Fruit fly (Drosophila melanogaster) whole organism, embryonic: ENCODE data around the gene yellow-f2.
A peak's percentile ranks its signal among the peaks of the same experiment; 100 is the strongest.

Experiments used
- Abd-B ChIP-seq: fragments of 200-800 bp; sonication (Bioruptor generic); optimal IDR thresholded peaks from 2 replicates; lab custom pipeline; 2018; ENCODE audit warnings: missing biosample characterization, mild to moderate bottlenecking, missing genetic modification characterization, moderate library complexity
- Ada2b ChIP-seq: fragments of 200-800 bp; sonication (Bioruptor generic); IDR thresholded peaks from 2 replicates; pipeline ENCODE4 v1.3.6; 2022; ENCODE audit warnings: missing biosample characterization, missing genetic modification characterization
- Asciz ChIP-seq: fragments of 200-800 bp; sonication (Bioruptor generic); optimal IDR thresholded peaks from 2 replicates; lab custom pipeline; 2017; ENCODE audit warnings: missing biosample characterization, mild to moderate bottlenecking, missing genetic modification characterization, missing genetic modification reagents
- Atf-2 ChIP-seq: fragments of 200-800 bp; sonication (Bioruptor generic); optimal IDR thresholded peaks from 2 replicates; lab custom pipeline; 2016; ENCODE audit warnings: missing biosample characterization, missing genetic modification characterization
- B-H2 ChIP-seq: fragments of 200-800 bp; sonication (Bioruptor generic); optimal IDR thresholded peaks from 2 replicates; lab custom pipeline; 2018; ENCODE audit warnings: missing biosample characterization, mild to moderate bottlenecking, missing genetic modification characterization
- CG10209 ChIP-seq: fragments of 200-800 bp; sonication (Bioruptor generic); optimal IDR thresholded peaks from 3 replicates; lab custom pipeline; 2017; ENCODE audit warnings: missing biosample characterization, mild to moderate bottlenecking, missing genetic modification characterization, missing genetic modification reagents
- CG12391 ChIP-seq: fragments of 200-800 bp; sonication (Bioruptor generic); optimal IDR thresholded peaks from 3 replicates; lab custom pipeline; 2018; ENCODE audit warnings: missing biosample characterization, mild to moderate bottlenecking, missing genetic modification characterization, moderate library complexity
- CG14014 ChIP-seq: fragments of 200-800 bp; sonication (Bioruptor generic); IDR thresholded peaks from 2 replicates; pipeline ENCODE4 v1.3.6; 2022; ENCODE audit warnings: missing biosample characterization, missing genetic modification characterization
- CG15514 ChIP-seq: fragments of 200-800 bp; sonication (Bioruptor generic); optimal IDR thresholded peaks from 3 replicates; lab custom pipeline; 2017; ENCODE audit warnings: missing biosample characterization, missing genetic modification characterization, mild to moderate bottlenecking, moderate library complexity, missing genetic modification reagents
- CG16813 ChIP-seq: fragments of 200-800 bp; sonication (Bioruptor generic); IDR thresholded peaks from 3 replicates; pipeline ENCODE4 v1.3.6; 2022; ENCODE audit warnings: missing biosample characterization, missing genetic modification characterization; ENCODE audit not compliant: partially characterized antibody
- CG16863 ChIP-seq: fragments of 200-800 bp; sonication (Bioruptor generic); optimal IDR thresholded peaks from 3 replicates; lab custom pipeline; 2016; ENCODE audit warnings: missing biosample characterization, missing genetic modification characterization
- CG17802 ChIP-seq: fragments of 200-800 bp; sonication (Bioruptor generic); optimal IDR thresholded peaks from 2 replicates; lab custom pipeline; 2018; ENCODE audit warnings: missing biosample characterization, mild to moderate bottlenecking, missing genetic modification characterization, moderate library complexity
- CG18011 ChIP-seq: fragments of 200-800 bp; sonication (Bioruptor generic); optimal IDR thresholded peaks from 2 replicates; lab custom pipeline; 2017; ENCODE audit warnings: missing biosample characterization, missing genetic modification characterization, mild to moderate bottlenecking, moderate library complexity, missing genotype
- CG18262 ChIP-seq: fragments of 200-800 bp; optimal IDR thresholded peaks from 3 replicates; lab custom pipeline; 2019; ENCODE audit warnings: missing biosample characterization, mild to moderate bottlenecking, missing genetic modification characterization, moderate library complexity
- CG18476 ChIP-seq: fragments of 200-800 bp; sonication (Bioruptor generic); optimal IDR thresholded peaks from 2 replicates; lab custom pipeline; 2016; ENCODE audit warnings: missing biosample characterization, mild to moderate bottlenecking, missing genetic modification characterization
- CG2889 ChIP-seq: fragments of 200-800 bp; sonication (Bioruptor generic); IDR thresholded peaks from 3 replicates; pipeline ENCODE4 v1.3.6; 2022; ENCODE audit warnings: missing biosample characterization, missing genetic modification characterization
- CG3065 ChIP-seq: fragments of 200-800 bp; sonication (Bioruptor generic); optimal IDR thresholded peaks from 2 replicates; lab custom pipeline; 2016; ENCODE audit warnings: missing biosample characterization, missing genetic modification characterization
- CG31224 ChIP-seq: fragments of 200-800 bp; sonication (Bioruptor generic); IDR thresholded peaks from 2 replicates; pipeline ENCODE4 v1.3.6; 2022; ENCODE audit warnings: missing biosample characterization, missing genetic modification characterization
- CG3838 ChIP-seq: fragments of 200-800 bp; sonication (Bioruptor generic); optimal IDR thresholded peaks from 3 replicates; lab custom pipeline; 2016; ENCODE audit warnings: missing biosample characterization, missing genetic modification characterization
- CG6272 ChIP-seq: fragments of 200-800 bp; sonication (Bioruptor generic); IDR thresholded peaks from 2 replicates; pipeline ENCODE4 v1.3.6; 2022; ENCODE audit warnings: missing biosample characterization, missing genetic modification characterization
- CG6813 ChIP-seq: fragments of 200-800 bp; sonication (Bioruptor generic); optimal IDR thresholded peaks from 2 replicates; lab custom pipeline; 2017; ENCODE audit warnings: missing biosample characterization, missing genetic modification characterization, mild to moderate bottlenecking, moderate library complexity, missing genetic modification reagents
- CG9797 ChIP-seq: fragments of 200-800 bp; sonication (Bioruptor generic); optimal IDR thresholded peaks from 3 replicates; lab custom pipeline; 2018; ENCODE audit warnings: missing biosample characterization, mild to moderate bottlenecking, missing genetic modification characterization
- CG9932 ChIP-seq: fragments of 200-800 bp; sonication (Bioruptor generic); IDR thresholded peaks from 2 replicates; pipeline ENCODE4 v1.3.6; 2022; ENCODE audit warnings: missing biosample characterization, missing genetic modification characterization
- Dek ChIP-seq: fragments of 200-800 bp; sonication (Bioruptor generic); optimal IDR thresholded peaks from 3 replicates; lab custom pipeline; 2019; ENCODE audit warnings: missing biosample characterization, mild to moderate bottlenecking, missing genetic modification characterization, moderate library complexity
- Eip74EF ChIP-seq, 2 experiments: fragments of 200-800 bp in 1 of 2; fragments of >200 bp in 1 of 2; sonication (Bioruptor generic) in 1 of 2; optimal IDR thresholded peaks; 2 replicates each; lab custom pipeline; 2017 to 2019; ENCODE audit warnings: missing biosample characterization in 2 of 2, missing genetic modification characterization in 2 of 2, mild to moderate bottlenecking in 1 of 2, moderate library complexity in 1 of 2
- Ets65A ChIP-seq: fragments of 200-800 bp; sonication (Bioruptor generic); peaks from one replicate; lab custom pipeline; 2016; ENCODE audit warnings: missing biosample characterization, missing genetic modification characterization
- Ets97D ChIP-seq: fragments of 200-800 bp; sonication (Bioruptor generic); optimal IDR thresholded peaks from 3 replicates; lab custom pipeline; 2016; ENCODE audit warnings: missing biosample characterization, missing genetic modification characterization
- Gug ChIP-seq: fragments of 200-800 bp; sonication (Bioruptor generic); IDR thresholded peaks from 4 replicates; pipeline ENCODE4 v1.3.6; 2022; ENCODE audit warnings: missing biosample characterization, missing genetic modification characterization
- HLHmδ ChIP-seq: fragments of 200-800 bp; sonication (Bioruptor generic); optimal IDR thresholded peaks from 2 replicates; lab custom pipeline; 2018; ENCODE audit warnings: missing biosample characterization, mild to moderate bottlenecking, missing genetic modification characterization, moderate library complexity
- Hand ChIP-seq: fragments of 200-800 bp; sonication (Bioruptor generic); optimal IDR thresholded peaks from 2 replicates; lab custom pipeline; 2017; ENCODE audit warnings: mild to moderate bottlenecking, missing biosample characterization, missing genetic modification reagents, missing genetic modification characterization
- Hr3 ChIP-seq: fragments of 200-800 bp; sonication (Bioruptor generic); optimal IDR thresholded peaks from 3 replicates; lab custom pipeline; 2016; ENCODE audit warnings: missing biosample characterization, missing genetic modification characterization
- Hsf ChIP-seq: fragments of 200-800 bp; sonication (Bioruptor generic); optimal IDR thresholded peaks from 3 replicates; lab custom pipeline; 2016; ENCODE audit warnings: missing biosample characterization, missing genetic modification characterization
- Nf-YB ChIP-seq: fragments of 200-800 bp; sonication (Bioruptor generic); optimal IDR thresholded peaks from 3 replicates; lab custom pipeline; 2019; ENCODE audit warnings: missing biosample characterization, mild to moderate bottlenecking, missing genetic modification characterization, moderate library complexity
- Opbp ChIP-seq: fragments of 200-800 bp; sonication (Bioruptor generic); IDR thresholded peaks from 3 replicates; pipeline ENCODE4 v1.3.6; 2022; ENCODE audit warnings: missing biosample characterization, missing genetic modification characterization; ENCODE audit not compliant: partially characterized antibody
- ase ChIP-seq: fragments of 200-800 bp; sonication (Bioruptor generic); IDR thresholded peaks from 3 replicates; pipeline ENCODE4 v1.3.6; 2022; ENCODE audit warnings: missing biosample characterization, missing genetic modification characterization
- chif ChIP-seq, 2 experiments: fragments of 200-800 bp; sonication (Bioruptor generic); optimal IDR thresholded peaks; 3 replicates each; lab custom pipeline; 2016; ENCODE audit warnings: missing biosample characterization in 2 of 2, missing genetic modification characterization in 2 of 2
- hkb ChIP-seq, 2 experiments: fragments of 200-800 bp in 1 of 2; fragments of >200 bp in 1 of 2; sonication (Bioruptor generic) in 1 of 2; IDR thresholded peaks in 1 of 2; optimal IDR thresholded peaks in 1 of 2; 2 replicates each; pipeline versions ENCODE4 v1.3.6 to Lab custom; 2017 to 2022; ENCODE audit warnings: missing biosample characterization in 1 of 2, missing genetic modification characterization in 1 of 2
- hth ChIP-seq: fragments of >200 bp; optimal IDR thresholded peaks from 2 replicates; lab custom pipeline; 2017; ENCODE audit warnings: inconsistent platforms
- maf-S ChIP-seq: fragments of 200-800 bp; sonication (Bioruptor generic); optimal IDR thresholded peaks from 2 replicates; lab custom pipeline; 2016; ENCODE audit warnings: missing biosample characterization, missing genetic modification characterization
- nerfin-1 ChIP-seq: fragments of 200-800 bp; sonication (Bioruptor generic); optimal IDR thresholded peaks from 3 replicates; lab custom pipeline; 2019; ENCODE audit warnings: missing biosample characterization, mild to moderate bottlenecking, missing genetic modification characterization, moderate library complexity
- ro ChIP-seq: fragments of 200-800 bp; sonication (Bioruptor generic); IDR thresholded peaks from 2 replicates; pipeline ENCODE4 v1.3.6; 2022; ENCODE audit warnings: missing biosample characterization, missing genetic modification characterization
- row ChIP-seq: fragments of 200-800 bp; sonication (Bioruptor generic); IDR thresholded peaks from 3 replicates; pipeline ENCODE4 v1.3.6; 2022; ENCODE audit warnings: missing biosample characterization, missing genetic modification characterization
- schlank ChIP-seq: fragments of 200-800 bp; sonication (Bioruptor generic); optimal IDR thresholded peaks from 2 replicates; lab custom pipeline; 2018; ENCODE audit warnings: missing biosample characterization, mild to moderate bottlenecking, missing genetic modification characterization
- shn ChIP-seq: fragments of 200-800 bp; sonication (Bioruptor generic); optimal IDR thresholded peaks from 3 replicates; lab custom pipeline; 2016; ENCODE audit warnings: missing biosample characterization, missing genetic modification characterization
- sisA ChIP-seq: fragments of 200-800 bp; sonication (Bioruptor generic); IDR thresholded peaks from 2 replicates; pipeline ENCODE4 v1.3.6; 2022; ENCODE audit warnings: missing biosample characterization, missing genetic modification characterization
- slbo ChIP-seq: fragments of 200-800 bp; sonication (Bioruptor generic); IDR thresholded peaks from 2 replicates; pipeline ENCODE4 v1.3.6; 2022; ENCODE audit warnings: missing biosample characterization, missing genetic modification characterization
- slou ChIP-seq: fragments of 200-800 bp; sonication (Bioruptor generic); optimal IDR thresholded peaks from 3 replicates; lab custom pipeline; 2016; ENCODE audit warnings: missing biosample characterization, missing genetic modification characterization
- trh ChIP-seq: fragments of 200-800 bp; sonication (Bioruptor generic); optimal IDR thresholded peaks from 2 replicates; lab custom pipeline; 2016; ENCODE audit warnings: missing biosample characterization, missing genetic modification characterization
- vfl ChIP-seq: fragments of 200-800 bp; sonication (Bioruptor generic); optimal IDR thresholded peaks from 2 replicates; lab custom pipeline; 2016; ENCODE audit warnings: missing biosample characterization, missing genetic modification characterization

yellow-f2 gene

DNA sequence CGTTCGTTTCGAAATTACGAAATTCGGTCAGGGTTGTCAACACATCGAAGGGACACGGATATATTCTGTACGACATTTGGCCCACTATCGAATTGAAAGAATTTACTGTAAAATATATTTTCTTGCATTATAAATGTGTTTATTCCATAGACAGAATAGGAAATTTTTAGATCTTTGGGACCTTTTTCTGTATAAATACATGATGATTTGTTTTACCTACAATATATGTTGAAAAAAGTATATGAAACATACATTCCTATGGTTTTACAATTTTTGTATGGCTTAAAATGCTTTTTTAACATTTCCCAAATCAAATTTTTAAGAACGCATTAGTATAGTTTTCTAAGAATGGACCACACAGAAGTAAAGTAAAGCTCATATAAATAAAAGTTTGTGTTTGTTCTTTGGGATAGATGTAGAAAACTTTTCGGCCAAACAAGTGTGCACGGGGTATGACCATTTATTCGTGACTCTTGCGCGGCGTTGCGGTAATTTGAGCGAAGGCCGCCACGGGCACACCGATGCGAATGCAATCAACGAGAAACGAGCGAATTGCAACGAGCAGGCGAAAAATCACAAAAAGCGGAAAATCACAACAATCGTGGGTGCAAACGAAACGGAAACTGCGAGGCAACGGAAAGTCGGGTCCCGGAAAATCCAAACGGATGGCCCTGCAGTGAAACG lies 2.7 kb upstream of the yellow-f2 start, which contains the start of the genes CG17327, CG44194 and CG7518 (continued):
- TF ChIP-seq CG18011 (GFP tag; lab: Kevin White, UChicago) (no peak), slou (GFP tag; lab: Kevin White, UChicago) (no peak), CG3838 (GFP tag; lab: Kevin White, UChicago) (no peak), CG12391 (tag; lab: Kevin White, UChicago) (peak; percentile 66), Opbp (GFP tag; lab: Robert Waterston, UW) (peak; percentile 47; the same call in 1 of the 3 replicates), maf-S (no peak), CG3065 (GFP tag; lab: Kevin White, UChicago) (no peak), slbo (peak; percentile 56), Hsf (GFP tag; lab: Kevin White, UChicago) (peak; percentile 26), Eip74EF (GFP tag; optimal IDR thresholded peaks at IDR 0.05; lab: Kevin White, UChicago) (no peak), CG2889 (GFP tag; lab: Robert Waterston, UW) (no peak), sisA (GFP tag; lab: Robert Waterston, UW) (no peak), Dek (tag; lab: Kevin White, UChicago) (peak; percentile 23), CG10209 (GFP tag; lab: Kevin White, UChicago) (no peak), vfl (GFP tag; lab: Kevin White, UChicago) (no peak), Abd-B (GFP tag; lab: Kevin White, UChicago) (peak; percentile 39), row (GFP tag; lab: Robert Waterston, UW) (peak; percentile 84), CG9932 (GFP tag; lab: Robert Waterston, UW) (peak; percentile 40; the same call in 1 of the 2 replicates), CG6813 (no peak), hkb (optimal IDR thresholded peaks at IDR 0.05; lab: Kevin White, UChicago) (no peak), hkb (GFP tag; IDR thresholded peaks at IDR 0.05; lab: Robert Waterston, UW) (no peak), CG15514 (GFP tag; lab: Kevin White, UChicago) (peak; percentile 42), shn (GFP tag; lab: Kevin White, UChicago) (no peak), CG16813 (GFP tag; lab: Robert Waterston, UW) (peak; percentile 33; the same call in 1 of the 3 replicates), schlank (no peak), Hand (GFP tag; lab: Kevin White, UChicago) (no peak), CG18476 (peak; percentile 6), Ets65A (GFP tag; lab: Kevin White, UChicago) (no peak), Nf-YB (GFP tag; lab: Kevin White, UChicago) (no peak), CG31224 (GFP tag; lab: Robert Waterston, UW) (no peak), CG18262 (no peak), CG16863 (GFP tag; lab: Kevin White, UChicago) (no peak), nerfin-1 (tag; lab: Kevin White, UChicago) (peak; percentile 2), CG6272 (GFP tag; lab: Robert Waterston, UW) (no peak; the same call in 1 of the 2 replicates), ase (no peak), Gug (GFP tag; lab: Robert Waterston, UW) (no peak; the same call in 3 of the 4 replicates), B-H2 (GFP tag; lab: Kevin White, UChicago) (no peak), hth (lab: Kevin White, UChicago) (no peak), Ets97D (GFP tag; lab: Kevin White, UChicago) (peak; percentile 62), Asciz (GFP tag; lab: Kevin White, UChicago) (no peak), CG17802 (tag; lab: Kevin White, UChicago) (peak; percentile 78), Ada2b (GFP tag; lab: Robert Waterston, UW) (no peak), HLHmδ (GFP tag; lab: Kevin White, UChicago) (no peak), Atf-2 (GFP tag; lab: Kevin White, UChicago) (no peak), chif (GFP tag; optimal IDR thresholded peaks at IDR 0.05; lab: Kevin White, UChicago) (peak in 1 of 2 experiments; percentile 7), CG14014 (GFP tag; lab: Robert Waterston, UW) (no peak), ro (GFP tag; lab: Robert Waterston, UW) (no peak), CG9797 (GFP tag; lab: Kevin White, UChicago) (peak; percentile 90), Hr3 (GFP tag; lab: Kevin White, UChicago) (peak; percentile 53), trh (no peak)
